Fruit fly (Drosophila melanogaster): ENCODE measurements around the gene Sym.

DNA sequence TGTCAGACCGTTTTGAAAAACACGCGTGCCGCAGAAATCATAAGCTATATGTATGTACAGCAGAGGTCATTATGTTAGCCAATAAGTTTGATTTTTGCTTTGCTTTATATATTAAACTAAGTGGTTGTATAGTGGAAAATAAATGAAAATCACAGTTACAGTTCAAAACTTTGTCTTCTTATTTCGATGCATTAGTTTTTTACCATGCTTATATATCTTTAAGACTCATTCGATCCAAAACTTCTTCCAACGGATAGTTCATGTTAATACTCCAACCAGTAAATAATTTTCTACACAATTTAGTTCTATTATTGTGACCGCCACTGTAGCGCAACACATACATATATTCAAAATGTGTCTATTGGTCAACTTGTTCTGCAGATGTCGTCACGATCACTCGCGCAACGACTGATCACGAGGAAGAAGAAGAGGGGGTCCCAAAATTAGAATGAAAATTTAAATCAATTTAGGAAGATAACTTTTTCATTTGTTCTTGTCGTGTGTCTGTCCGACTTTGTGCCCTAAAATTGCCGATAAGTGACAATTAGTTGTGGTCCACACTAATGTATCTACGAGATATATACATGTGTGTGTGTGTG lies 36.7 kb downstream of the Sym start:
- no peak for TF ChIP-seq insv (optimal IDR thresholded peaks at IDR 0.05)
- TF ChIP-seq h (optimal IDR thresholded peaks at IDR 0.05), result no peak
- no peak for TF ChIP-seq ttk (optimal IDR thresholded peaks at IDR 0.05)
- TF ChIP-seq psq (optimal IDR thresholded peaks at IDR 0.05), result no peak
- no peak for TF ChIP-seq Myc (optimal IDR thresholded peaks at IDR 0.05)

Measured in Kc167 (cell line).